Worm (Caenorhabditis elegans) whole organism, L3 larva: ENCODE measurements around the gene ceh-76.

Source experiments
- aly-2 ChIP-seq: fragments of 150-350 bp; optimal IDR thresholded peaks from 2 replicates; lab custom pipeline; 2014; ENCODE audit warnings: missing biosample characterization, missing genetic modification characterization
- ama-1 ChIP-seq: fragments of 150-350 bp; optimal IDR thresholded peaks from 2 replicates; lab custom pipeline; 2018
- ceh-82 ChIP-seq: fragments of 150-350 bp; optimal IDR thresholded peaks from 2 replicates; lab custom pipeline; 2014; ENCODE audit warnings: missing biosample characterization, missing genetic modification characterization
- daf-12 ChIP-seq: fragments of 150-350 bp; optimal IDR thresholded peaks from 2 replicates; lab custom pipeline; 2014; ENCODE audit warnings: missing biosample characterization, missing genetic modification reagents, missing genetic modification characterization
- elt-2 ChIP-seq: sonication (generic microtip); optimal IDR thresholded peaks from 2 replicates; lab custom pipeline; 2016; ENCODE audit warnings: missing genetic modification reagents, mild to moderate bottlenecking, missing genetic modification characterization, missing compliant biosample characterization
- elt-3 ChIP-seq, 3 experiments: fragments of 150-350 bp in 1 of 3; sonication (generic microtip) in 2 of 3; optimal IDR thresholded peaks; 2 replicates in 2 of 3; 4 replicates in 1 of 3; lab custom pipeline; 2014 to 2017; ENCODE audit warnings: missing biosample characterization in 3 of 3, missing genetic modification characterization in 3 of 3
- fos-1 ChIP-seq: fragments of 150-350 bp; optimal IDR thresholded peaks from 2 replicates; lab custom pipeline; 2014; ENCODE audit warnings: missing biosample characterization, missing genetic modification characterization
- jun-1 ChIP-seq: fragments of 150-350 bp; optimal IDR thresholded peaks from 2 replicates; lab custom pipeline; 2014; ENCODE audit warnings: missing biosample characterization, missing genetic modification reagents, missing genetic modification characterization
- lin-15B ChIP-seq: fragments of 150-350 bp; optimal IDR thresholded peaks from 2 replicates; lab custom pipeline; 2014; ENCODE audit warnings: missing biosample characterization, missing genetic modification characterization
- lin-39 ChIP-seq: fragments of 150-350 bp; optimal IDR thresholded peaks from 2 replicates; lab custom pipeline; 2018; ENCODE audit warnings: missing biosample characterization, missing genetic modification reagents, missing genetic modification characterization
- mdl-1 ChIP-seq: fragments of 150-350 bp; optimal IDR thresholded peaks from 2 replicates; lab custom pipeline; 2014; ENCODE audit warnings: missing biosample characterization, missing genetic modification characterization
- nhr-11 ChIP-seq: fragments of 150-350 bp; optimal IDR thresholded peaks from 2 replicates; lab custom pipeline; 2014; ENCODE audit warnings: missing biosample characterization, missing genetic modification characterization
- nhr-12 ChIP-seq: fragments of 150-350 bp; optimal IDR thresholded peaks from 2 replicates; lab custom pipeline; 2014; ENCODE audit warnings: missing biosample characterization, missing genetic modification characterization
- nhr-23 ChIP-seq: fragments of 150-350 bp; optimal IDR thresholded peaks from 2 replicates; lab custom pipeline; 2014; ENCODE audit warnings: missing biosample characterization, missing genetic modification reagents, missing genetic modification characterization
- nhr-237 ChIP-seq: fragments of 150-350 bp; optimal IDR thresholded peaks from 2 replicates; lab custom pipeline; 2014; ENCODE audit warnings: missing biosample characterization, missing genetic modification characterization
- nhr-25 ChIP-seq: sonication (generic microtip); optimal IDR thresholded peaks from 2 replicates; lab custom pipeline; 2017; ENCODE audit warnings: missing biosample characterization, missing genetic modification characterization
- nhr-43 ChIP-seq: sonication (generic microtip); optimal IDR thresholded peaks from 2 replicates; lab custom pipeline; 2016; ENCODE audit warnings: mild to moderate bottlenecking, missing genetic modification characterization, missing compliant biosample characterization; ENCODE audit not compliant: poor library complexity, severe bottlenecking
- nhr-77 ChIP-seq: fragments of 150-350 bp; optimal IDR thresholded peaks from 2 replicates; lab custom pipeline; 2014; ENCODE audit warnings: missing biosample characterization, missing genetic modification characterization
- pha-4 ChIP-seq: fragments of 150-350 bp; optimal IDR thresholded peaks from 2 replicates; lab custom pipeline; 2014; ENCODE audit warnings: missing biosample characterization, missing genetic modification reagents, missing genetic modification characterization
- pqm-1 ChIP-seq: fragments of 150-350 bp; optimal IDR thresholded peaks from 2 replicates; lab custom pipeline; 2017; ENCODE audit warnings: missing biosample characterization, missing genetic modification characterization, inconsistent platforms
- skn-1 ChIP-seq: fragments of 150-350 bp; optimal IDR thresholded peaks from 2 replicates; lab custom pipeline; 2014; ENCODE audit warnings: missing biosample characterization, missing genetic modification characterization
- snpc-4 ChIP-seq: fragments of 150-350 bp; optimal IDR thresholded peaks from 2 replicates; lab custom pipeline; 2014; ENCODE audit warnings: missing biosample characterization, missing genetic modification characterization
- tbx-2 ChIP-seq: sonication (generic microtip); optimal IDR thresholded peaks from 2 replicates; lab custom pipeline; 2016; ENCODE audit warnings: mild to moderate bottlenecking, missing genetic modification characterization, missing compliant biosample characterization
- unc-39 ChIP-seq: sonication (generic microtip); optimal IDR thresholded peaks from 4 replicates; lab custom pipeline; 2017; ENCODE audit warnings: missing biosample characterization, missing genetic modification characterization
- ztf-4 ChIP-seq: fragments of 150-350 bp; optimal IDR thresholded peaks from 2 replicates; lab custom pipeline; 2014; ENCODE audit warnings: missing biosample characterization, missing genetic modification characterization

Gene ceh-76

DNA sequence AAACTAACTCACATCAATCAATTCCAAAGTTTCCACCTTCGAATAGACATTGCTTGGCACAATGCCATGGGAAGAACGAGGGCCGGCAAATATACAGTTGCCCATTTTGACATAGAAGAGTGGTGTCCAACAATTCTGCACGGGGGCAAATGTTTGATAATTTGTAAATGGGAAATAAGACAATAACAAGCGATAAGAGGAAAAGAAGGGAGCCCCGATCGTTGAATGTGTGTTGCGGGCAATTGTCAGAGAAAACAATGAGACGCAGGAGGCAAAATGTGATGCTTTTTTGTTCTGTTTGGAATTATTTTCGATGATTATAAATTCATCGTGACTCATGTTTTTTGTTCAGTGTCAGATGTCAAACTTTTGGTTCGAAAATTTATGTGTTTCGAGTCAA is 38.3 kb downstream of the ceh-76 start, which contains the start of gene pals-34:
Gene pals-34 (minus strand): TSS at position 280 of the 400 bp plus-strand sequence.
- no peak for TF ChIP-seq aly-2 (tag; lab: Kevin White, UChicago)
- TF ChIP-seq elt-3 (tag; optimal IDR thresholded peaks at IDR 0.05; lab: Kevin White, UChicago): no peak
- no peak for TF ChIP-seq tbx-2 (tag; lab: Kevin White, UChicago)
- no peak for TF ChIP-seq skn-1 (tag; lab: Kevin White, UChicago)
- no peak for TF ChIP-seq unc-39 (tag; lab: Kevin White, UChicago)
- TF ChIP-seq fos-1: no peak
- no peak for TF ChIP-seq nhr-77
- TF ChIP-seq nhr-23 (tag; lab: Kevin White, UChicago): no peak
- TF ChIP-seq ama-1 (lab: Kevin White, UChicago): no peak
- TF ChIP-seq nhr-11 (tag; lab: Kevin White, UChicago): no peak
- TF ChIP-seq pqm-1 (tag; lab: Kevin White, UChicago): peak; percentile 47
- peak; percentile 25 for TF ChIP-seq elt-2 (tag; lab: Kevin White, UChicago)
- no peak for TF ChIP-seq ztf-4 (tag; lab: Kevin White, UChicago)

DNA sequence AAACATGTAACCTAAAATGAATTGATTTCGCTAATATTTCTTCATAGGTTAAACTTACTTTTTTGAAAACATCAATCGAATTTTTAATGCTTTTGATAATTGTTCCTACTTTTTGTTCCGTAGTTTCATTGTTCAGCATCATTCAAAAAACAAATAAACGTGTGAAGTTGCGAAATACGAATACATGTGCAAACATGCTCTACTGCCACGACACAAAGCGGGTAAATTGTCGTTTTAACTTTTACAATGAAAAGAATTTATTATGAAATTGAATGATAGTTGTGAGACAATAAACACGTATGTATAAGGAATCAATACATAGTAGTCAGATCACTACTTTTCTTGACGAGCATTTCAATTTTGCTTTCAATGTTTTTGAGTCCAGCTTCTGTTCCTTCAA is 39.3 kb downstream of the ceh-76 start, which contains the start of gene F26D11.12:
Gene F26D11.12 (minus strand): TSS at position 145 of the 400 bp plus-strand sequence.
- TF ChIP-seq pqm-1 (tag; lab: Kevin White, UChicago) (peak; percentile 6), lin-15B (tag; lab: Kevin White, UChicago) (peak; percentile 9), snpc-4 (peak; percentile 4), nhr-25 (no peak), pha-4 (peak; percentile 76)

- TF ChIP-seq mdl-1 (tag; lab: Kevin White, UChicago) (no peak), nhr-77 (no peak), ama-1 (lab: Kevin White, UChicago) (no peak), ceh-82 (tag; lab: Kevin White, UChicago) (no peak), jun-1 (tag; lab: Kevin White, UChicago) (no peak)
Observed at ce11 chrV:7954552-7954951, 39.9 kb downstream of the ceh-76 start, which contains the start of gene F26D11.13. Gene F26D11.13 (minus strand): TSS chrV:7954652.

ce11 chrV:7952855-7953254 is 41.6 kb downstream of the ceh-76 start, which contains the start of gene clec-216:
Gene clec-216 (minus strand): TSS chrV:7952955.
- TF ChIP-seq daf-12 (tag; lab: Kevin White, UChicago): no peak

DNA sequence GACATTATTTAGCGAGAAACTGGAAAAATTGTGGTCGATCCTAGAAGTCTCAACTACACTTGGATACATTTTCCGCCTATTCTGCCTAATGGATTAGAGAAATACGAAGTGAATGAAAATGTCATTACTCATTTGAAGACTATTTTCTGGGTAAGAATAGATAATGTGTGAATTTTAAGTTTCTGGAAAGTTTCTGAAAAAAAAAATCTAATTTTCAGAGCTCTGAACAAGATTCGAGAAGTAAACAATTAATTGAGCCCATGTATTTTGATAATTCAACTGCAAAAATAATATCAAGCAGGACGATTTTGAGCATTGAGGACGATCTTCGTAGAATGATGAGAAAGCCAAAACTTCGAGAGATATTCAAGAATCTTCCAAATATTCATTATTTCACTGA is 48.2 kb downstream of the ceh-76 start:
- no peak for TF ChIP-seq mdl-1 (tag; lab: Kevin White, UChicago)
- TF ChIP-seq nhr-12 (tag; lab: Kevin White, UChicago): no peak
- TF ChIP-seq ceh-82 (tag; lab: Kevin White, UChicago): no peak
- no peak for TF ChIP-seq fos-1
- no peak for TF ChIP-seq nhr-237 (tag; lab: Kevin White, UChicago)
- no peak for TF ChIP-seq nhr-43 (tag; lab: Kevin White, UChicago)
- no peak for TF ChIP-seq lin-39
- no peak for TF ChIP-seq snpc-4
- TF ChIP-seq nhr-11 (tag; lab: Kevin White, UChicago): no peak
- TF ChIP-seq, all 47 proteins: peak for 0
